Fruit fly (Drosophila melanogaster) Kc167 (cell line): ENCODE measurements around the gene trp.
"Not testable (repeated sequence)": the region's sequence is repeated elsewhere in the genome, so short reads cannot be mapped to it uniquely, and the experiment has no call there.

ENCODE experiments used
- Myc ChIP-seq: fragments of >200 bp; optimal IDR thresholded peaks from 2 replicates; lab custom pipeline; 2017; ENCODE audit warnings: missing external identifiers
- Sin3A ChIP-seq: fragments of >200 bp; optimal IDR thresholded peaks from 2 replicates; lab custom pipeline; 2018; ENCODE audit warnings: missing external identifiers
- h ChIP-seq: fragments of >200 bp; optimal IDR thresholded peaks from 3 replicates; lab custom pipeline; 2018; ENCODE audit warnings: missing external identifiers
- insv ChIP-seq: fragments of >200 bp; optimal IDR thresholded peaks from 3 replicates; lab custom pipeline; 2018; ENCODE audit warnings: missing external identifiers
- psq ChIP-seq: fragments of >200 bp; optimal IDR thresholded peaks from 2 replicates; lab custom pipeline; 2017; ENCODE audit warnings: missing external identifiers
- ttk ChIP-seq: sonication (Bioruptor generic); optimal IDR thresholded peaks from 2 replicates; lab custom pipeline; 2017; ENCODE audit warnings: missing external identifiers

Gene trp

dm6 chr3R:29920189-29920588, at the start of gene trp:
trp (minus strand) TSS chr3R:29920289.
- no peak for TF ChIP-seq insv (lab: Kevin White, UChicago)
- no peak for TF ChIP-seq psq (lab: Kevin White, UChicago)
- TF ChIP-seq Myc (lab: Kevin White, UChicago) = no peak
- TF ChIP-seq h = no peak
- no peak for TF ChIP-seq Sin3A (lab: Kevin White, UChicago)
- TF ChIP-seq ttk (lab: Kevin White, UChicago) = no peak

dm6 chr3R:29969347-29969746, 49.3 kb upstream of the trp start, which contains the start of gene TkR99D:
TkR99D (minus strand) TSS chr3R:29969447.
- no peak for TF ChIP-seq ttk (lab: Kevin White, UChicago)
- no peak for TF ChIP-seq insv (lab: Kevin White, UChicago)
- no peak for TF ChIP-seq psq (lab: Kevin White, UChicago)
- TF ChIP-seq Sin3A (lab: Kevin White, UChicago) = no peak
- no peak for TF ChIP-seq Myc (lab: Kevin White, UChicago)
- no peak for TF ChIP-seq h

dm6 chr3R:29963102-29963501, 43.0 kb upstream of the trp start:
- TF ChIP-seq Myc (lab: Kevin White, UChicago) (no peak), insv (lab: Kevin White, UChicago) (no peak), ttk (lab: Kevin White, UChicago) (no peak), h (no peak), Sin3A (lab: Kevin White, UChicago) (no peak), psq (lab: Kevin White, UChicago) (no peak)

DNA sequence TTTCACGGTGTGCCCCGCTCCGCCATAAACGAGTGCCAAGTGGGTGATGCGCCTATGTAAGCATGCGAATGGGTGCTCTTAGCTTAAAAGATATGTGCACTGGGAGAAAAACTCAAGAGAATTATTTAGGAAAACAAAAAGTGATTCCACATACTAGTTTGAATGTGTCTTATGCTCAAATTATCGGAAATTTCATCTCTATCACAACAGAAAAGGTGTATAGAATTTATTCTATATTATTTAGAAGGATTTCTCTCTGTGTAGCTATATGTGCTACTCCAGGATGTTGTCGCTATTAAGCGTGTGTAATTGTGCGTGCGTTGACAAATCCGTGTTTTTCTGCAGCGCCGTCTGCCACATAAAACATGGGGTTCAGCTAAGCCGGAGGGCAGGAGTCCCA, 39.2 kb upstream of the trp start:
- TF ChIP-seq Myc (lab: Kevin White, UChicago) = no peak
- no peak for TF ChIP-seq h
- no peak for TF ChIP-seq psq (lab: Kevin White, UChicago)
- no peak for TF ChIP-seq Sin3A (lab: Kevin White, UChicago)
- no peak for TF ChIP-seq ttk (lab: Kevin White, UChicago)
- TF ChIP-seq insv (lab: Kevin White, UChicago) = no peak

- no peak for TF ChIP-seq psq (lab: Kevin White, UChicago)
- TF ChIP-seq ttk (lab: Kevin White, UChicago) = no peak
- TF ChIP-seq h = no peak
- no peak for TF ChIP-seq Sin3A (lab: Kevin White, UChicago)
- TF ChIP-seq insv (lab: Kevin White, UChicago) = no peak
Measured at dm6 chr3R:29935756-29936155, 15.7 kb upstream of the trp start, which contains the start of the genes eIF2Balpha and Vps13B. eIF2Balpha (minus strand) TSS chr3R:29935888. Vps13B (plus strand) TSS chr3R:29935978.

DNA sequence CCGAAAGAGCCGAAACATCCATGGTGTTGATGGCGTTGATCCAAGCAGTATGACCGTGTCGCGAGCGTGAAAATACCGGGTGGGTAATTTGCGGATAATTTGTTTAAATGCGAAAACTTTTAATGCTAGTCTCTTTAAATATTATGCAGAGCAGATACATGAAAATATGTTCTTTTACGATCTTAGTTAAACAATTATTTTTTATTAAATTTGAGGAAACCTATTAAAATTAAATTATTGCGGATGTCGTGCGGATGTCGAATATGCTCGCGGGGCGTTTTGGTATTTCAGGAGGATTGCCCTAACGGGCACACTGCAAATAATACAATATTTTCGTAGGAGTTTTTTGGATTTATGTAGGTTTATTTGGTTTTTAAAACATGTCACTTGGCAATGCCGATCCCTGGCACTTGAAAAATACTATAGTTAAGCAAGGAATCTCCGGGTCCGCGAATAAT, 12.9 kb upstream of the trp start, which contains the start of the genes Cog7, CG42557 and CG42558:
Gene Cog7, minus strand, starts transcription at position 51 of the 458 bp plus-strand sequence.
Gene CG42557, plus strand, starts transcription at position 281 of the 458 bp plus-strand sequence.
Gene CG42558, plus strand, starts transcription at position 281 of the 458 bp plus-strand sequence.
- no peak for TF ChIP-seq insv (lab: Kevin White, UChicago)
- TF ChIP-seq Myc (lab: Kevin White, UChicago) = no peak
- no peak for TF ChIP-seq ttk (lab: Kevin White, UChicago)
- TF ChIP-seq Sin3A (lab: Kevin White, UChicago) = no peak
- no peak for TF ChIP-seq h
- TF ChIP-seq psq (lab: Kevin White, UChicago) = no peak

DNA sequence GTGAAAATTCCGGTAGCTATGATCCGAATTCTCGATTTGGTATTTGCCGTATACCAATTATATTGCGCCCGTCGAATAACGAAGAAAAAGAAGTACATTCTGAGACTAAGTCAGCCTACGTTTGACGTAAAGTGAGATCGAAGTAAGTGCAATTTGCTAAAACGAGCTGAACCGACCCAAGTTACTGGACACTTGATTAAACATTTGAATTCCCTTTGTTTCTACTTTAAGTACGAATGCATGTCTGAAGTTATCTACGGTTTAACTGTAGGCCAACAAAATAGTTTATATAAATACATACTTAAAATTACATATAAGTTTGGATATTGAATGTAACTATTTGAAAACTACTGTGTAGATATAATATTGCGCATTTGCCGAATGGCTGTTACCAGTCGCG, 10.2 kb upstream of the trp start, which contains the start of gene alpha-Man-Ic:
Gene alpha-Man-Ic, minus strand, starts transcription at position 101 of the 400 bp plus-strand sequence.
- no peak for TF ChIP-seq psq (lab: Kevin White, UChicago)
- no peak for TF ChIP-seq ttk (lab: Kevin White, UChicago)
- TF ChIP-seq insv (lab: Kevin White, UChicago) = no peak
- TF ChIP-seq Sin3A (lab: Kevin White, UChicago) = no peak
- no peak for TF ChIP-seq h
- no peak for TF ChIP-seq Myc (lab: Kevin White, UChicago)

dm6 chr3R:29926955-29927354, 6.9 kb upstream of the trp start, which contains the start of gene CG15522:
CG15522 (plus strand) TSS chr3R:29927255.
- no peak for TF ChIP-seq insv (lab: Kevin White, UChicago)
- no peak for TF ChIP-seq h
- TF ChIP-seq Sin3A (lab: Kevin White, UChicago) = no peak
- TF ChIP-seq Myc (lab: Kevin White, UChicago) = no peak
- no peak for TF ChIP-seq ttk (lab: Kevin White, UChicago)
- TF ChIP-seq psq (lab: Kevin White, UChicago) = no peak

dm6 chr3R:29926089-29926488, 6.0 kb upstream of the trp start, which contains the start of gene Jon99Ci:
Jon99Ci (minus strand) TSS chr3R:29926189.
- no peak for TF ChIP-seq psq (lab: Kevin White, UChicago)
- TF ChIP-seq h = no peak
- TF ChIP-seq Sin3A (lab: Kevin White, UChicago) = no peak
- TF ChIP-seq insv (lab: Kevin White, UChicago) = no peak
- TF ChIP-seq ttk (lab: Kevin White, UChicago) = no peak
- TF ChIP-seq Myc (lab: Kevin White, UChicago) = no peak

DNA sequence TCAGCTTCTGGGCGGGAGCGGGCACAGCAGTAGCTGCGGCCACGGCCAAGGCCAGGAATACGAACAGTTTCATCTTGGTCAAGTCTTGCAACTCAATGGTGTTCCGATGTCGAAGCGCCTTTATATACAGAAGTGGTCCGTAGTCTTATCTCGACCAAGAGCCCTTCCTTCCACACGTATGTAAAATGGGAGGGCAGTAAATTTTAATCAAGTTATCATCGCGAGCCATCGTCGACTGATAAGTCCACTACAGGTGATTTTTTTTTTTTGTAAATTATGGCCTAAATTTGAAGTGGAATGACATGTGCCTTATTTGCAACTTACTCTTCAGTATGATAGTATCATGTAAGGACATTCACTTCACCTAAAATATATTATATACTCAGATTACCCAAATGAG, 4.4 kb upstream of the trp start, which contains the start of gene Jon99Cii:
Gene Jon99Cii, minus strand, starts transcription at position 101 of the 400 bp plus-strand sequence.
- not testable (repeated sequence) for TF ChIP-seq Sin3A, insv, psq (lab: Kevin White, UChicago)

dm6 chr3R:29921916-29922315, 1.8 kb upstream of the trp start, which contains the start of gene Jon99Ciii:
Jon99Ciii (plus strand) TSS chr3R:29922216.
- TF ChIP-seq ttk, Sin3A, psq (lab: Kevin White, UChicago): not testable (repeated sequence)

- TF ChIP-seq psq (lab: Kevin White, UChicago) = no peak
- TF ChIP-seq Myc (lab: Kevin White, UChicago) = no peak
- TF ChIP-seq Sin3A (lab: Kevin White, UChicago) = no peak
Measured at dm6 chr3R:29914246-29914645, 5.8 kb downstream of the trp start, which contains the start of gene Capa. Capa (minus strand) TSS chr3R:29914346.
